Worm (Caenorhabditis elegans) whole organism, L2 larva: ENCODE data around the gene npr-1.

Experiments used
- C34F6.9 ChIP-seq: fragments of 150-350 bp; optimal IDR thresholded peaks from 2 replicates; lab custom pipeline; 2014; ENCODE audit warnings: missing biosample characterization, missing genetic modification characterization
- R02D3.7 ChIP-seq: fragments of 150-350 bp; optimal IDR thresholded peaks from 2 replicates; lab custom pipeline; 2014; ENCODE audit warnings: missing biosample characterization, missing genetic modification characterization
- ZK546.5 ChIP-seq: sonication (generic microtip); optimal IDR thresholded peaks from 2 replicates; lab custom pipeline; 2017; ENCODE audit warnings: missing biosample characterization, missing genetic modification characterization
- alr-1 ChIP-seq: fragments of 150-350 bp; optimal IDR thresholded peaks from 2 replicates; lab custom pipeline; 2014; ENCODE audit warnings: missing biosample characterization, missing genetic modification characterization
- blmp-1 ChIP-seq: sonication (generic microtip); optimal IDR thresholded peaks from 2 replicates; lab custom pipeline; 2017; ENCODE audit warnings: missing genetic modification characterization, mild to moderate bottlenecking, missing compliant biosample characterization, antibody characterized with exemption, moderate library complexity; ENCODE audit not compliant: insufficient read depth
- ceh-82 ChIP-seq: fragments of 150-350 bp; optimal IDR thresholded peaks from 2 replicates; lab custom pipeline; 2014; ENCODE audit warnings: missing biosample characterization, missing genetic modification characterization
- crh-2 ChIP-seq: sonication (generic microtip); optimal IDR thresholded peaks from 2 replicates; lab custom pipeline; 2017; ENCODE audit warnings: missing biosample characterization, missing genetic modification characterization
- egl-27 ChIP-seq: sonication (generic microtip); optimal IDR thresholded peaks from 3 replicates; lab custom pipeline; 2017; ENCODE audit warnings: missing biosample characterization, missing genetic modification reagents, missing genetic modification characterization
- elt-1 ChIP-seq: fragments of 150-350 bp; optimal IDR thresholded peaks from 2 replicates; lab custom pipeline; 2014; ENCODE audit warnings: missing biosample characterization, missing genetic modification characterization
- elt-3 ChIP-seq: sonication (generic microtip); optimal IDR thresholded peaks from 2 replicates; lab custom pipeline; 2017; ENCODE audit warnings: missing biosample characterization, missing genetic modification characterization
- fos-1 ChIP-seq: fragments of 150-350 bp; optimal IDR thresholded peaks from 2 replicates; lab custom pipeline; 2014; ENCODE audit warnings: missing biosample characterization, missing genetic modification characterization
- gmeb-1 ChIP-seq: fragments of 150-350 bp; optimal IDR thresholded peaks from 2 replicates; lab custom pipeline; 2014; ENCODE audit warnings: missing biosample characterization, missing genetic modification characterization
- lin-11 ChIP-seq: fragments of 150-350 bp; sonication (generic microtip); optimal IDR thresholded peaks from 2 replicates; lab custom pipeline; 2014; ENCODE audit warnings: missing biosample characterization, missing genetic modification characterization, inconsistent platforms, mixed read lengths
- lin-13 ChIP-seq: fragments of 150-350 bp; optimal IDR thresholded peaks from 2 replicates; lab custom pipeline; 2014; ENCODE audit warnings: missing biosample characterization, missing genetic modification reagents, missing genetic modification characterization
- lsy-2 ChIP-seq, 2 experiments: fragments of 150-350 bp in 1 of 2; sonication (generic microtip) in 1 of 2; optimal IDR thresholded peaks; 2 replicates each; lab custom pipeline; 2014 to 2017; ENCODE audit warnings: missing biosample characterization in 2 of 2, missing genetic modification characterization in 2 of 2
- mab-5 ChIP-seq: fragments of 150-350 bp; optimal IDR thresholded peaks from 2 replicates; lab custom pipeline; 2014; ENCODE audit warnings: missing biosample characterization, missing genetic modification characterization
- mdl-1 ChIP-seq, 2 experiments: fragments of 150-350 bp in 1 of 2; sonication (generic microtip) in 1 of 2; optimal IDR thresholded peaks; 2 replicates each; lab custom pipeline; 2017; ENCODE audit warnings: missing biosample characterization in 2 of 2, missing genetic modification characterization in 2 of 2
- nhr-10 ChIP-seq: sonication (generic microtip); optimal IDR thresholded peaks from 2 replicates; lab custom pipeline; 2017; ENCODE audit warnings: missing biosample characterization, missing genetic modification characterization
- nhr-11 ChIP-seq: fragments of 150-350 bp; optimal IDR thresholded peaks from 2 replicates; lab custom pipeline; 2014; ENCODE audit warnings: missing biosample characterization, missing genetic modification characterization
- nhr-23 ChIP-seq: fragments of 150-350 bp; optimal IDR thresholded peaks from 2 replicates; lab custom pipeline; 2014; ENCODE audit warnings: missing biosample characterization, missing genetic modification reagents, missing genetic modification characterization
- nhr-77 ChIP-seq: fragments of 150-350 bp; optimal IDR thresholded peaks from 2 replicates; lab custom pipeline; 2014; ENCODE audit warnings: missing biosample characterization, missing genetic modification characterization
- peb-1 ChIP-seq: fragments of 150-350 bp; optimal IDR thresholded peaks from 2 replicates; lab custom pipeline; 2014; ENCODE audit warnings: missing biosample characterization, missing genetic modification characterization
- sem-4 ChIP-seq: fragments of 150-350 bp; optimal IDR thresholded peaks from 2 replicates; lab custom pipeline; 2014; ENCODE audit warnings: missing biosample characterization, missing genetic modification reagents, missing genetic modification characterization
- sma-3 ChIP-seq: sonication (generic microtip); optimal IDR thresholded peaks from 2 replicates; lab custom pipeline; 2016; ENCODE audit warnings: missing genetic modification reagents, missing genetic modification characterization, missing compliant biosample characterization
- sma-9 ChIP-seq, 2 experiments: fragments of 150-350 bp in 1 of 2; sonication (generic microtip) in 1 of 2; optimal IDR thresholded peaks; 2 replicates each; lab custom pipeline; 2014 to 2016; ENCODE audit warnings: missing genetic modification characterization in 2 of 2, mild to moderate bottlenecking in 1 of 2, missing biosample characterization in 1 of 2, missing compliant biosample characterization in 1 of 2, missing genetic modification reagents in 1 of 2, moderate library complexity in 1 of 2
- snpc-4 ChIP-seq: fragments of 150-350 bp; optimal IDR thresholded peaks from 2 replicates; lab custom pipeline; 2014; ENCODE audit warnings: missing biosample characterization, missing genetic modification characterization
- unc-55 ChIP-seq: fragments of 150-350 bp; sonication (generic microtip); optimal IDR thresholded peaks from 3 replicates; lab custom pipeline; 2014; ENCODE audit warnings: missing biosample characterization, missing genetic modification reagents, missing genetic modification characterization
- unc-62 ChIP-seq: fragments of 150-350 bp; optimal IDR thresholded peaks from 2 replicates; lab custom pipeline; 2014; ENCODE audit warnings: missing biosample characterization, missing genetic modification reagents, missing genetic modification characterization
- ztf-11 ChIP-seq: sonication (generic microtip); optimal IDR thresholded peaks from 2 replicates; lab custom pipeline; 2017; ENCODE audit warnings: missing biosample characterization, missing genetic modification characterization
- ztf-4 ChIP-seq: fragments of 150-350 bp; optimal IDR thresholded peaks from 2 replicates; lab custom pipeline; 2014; ENCODE audit warnings: missing biosample characterization, missing genetic modification characterization

The npr-1 gene

DNA sequence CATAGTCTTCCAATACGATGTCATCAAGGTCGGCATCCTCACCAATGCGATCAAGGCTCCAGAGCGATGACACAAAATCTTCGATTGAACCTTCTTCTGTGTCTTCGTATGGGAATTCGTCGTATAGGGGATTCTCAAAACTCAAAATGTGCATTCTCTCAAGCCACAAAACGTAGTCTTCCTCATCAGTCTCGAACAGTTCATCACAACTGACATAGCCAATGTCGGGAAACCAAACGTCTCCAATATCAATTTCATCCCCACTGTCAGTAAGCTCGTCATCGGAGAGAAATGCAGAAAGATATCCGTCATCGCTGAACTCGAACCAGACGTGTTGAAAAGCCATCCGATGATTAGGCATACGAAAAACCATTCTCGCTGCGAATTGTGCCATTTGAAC, 15.1 kb downstream of the npr-1 start, which contains the start of gene C39E6.2:
Gene C39E6.2, minus strand, starts transcription at position 394 of the 400 bp plus-strand sequence.
- no peak for TF ChIP-seq nhr-23 (tag; lab: Kevin White, UChicago)
- no peak for TF ChIP-seq snpc-4 (tag; lab: Kevin White, UChicago)
- TF ChIP-seq alr-1 (tag; lab: Kevin White, UChicago), result no peak
- no peak for TF ChIP-seq nhr-11
- TF ChIP-seq peb-1 (tag; lab: Kevin White, UChicago), result no peak
- TF ChIP-seq ZK546.5 (tag; lab: Kevin White, UChicago), result no peak
- TF ChIP-seq ceh-82 (tag; lab: Kevin White, UChicago), result no peak
- TF ChIP-seq sma-3 (GFP tag; lab: Kevin White, UChicago), result no peak
- no peak for TF ChIP-seq sem-4
- TF ChIP-seq ztf-4 (tag; lab: Kevin White, UChicago), result no peak
- TF ChIP-seq unc-62 (GFP tag; lab: Kevin White, UChicago), result no peak
- TF ChIP-seq lin-11, result no peak
- no peak for TF ChIP-seq gmeb-1

DNA sequence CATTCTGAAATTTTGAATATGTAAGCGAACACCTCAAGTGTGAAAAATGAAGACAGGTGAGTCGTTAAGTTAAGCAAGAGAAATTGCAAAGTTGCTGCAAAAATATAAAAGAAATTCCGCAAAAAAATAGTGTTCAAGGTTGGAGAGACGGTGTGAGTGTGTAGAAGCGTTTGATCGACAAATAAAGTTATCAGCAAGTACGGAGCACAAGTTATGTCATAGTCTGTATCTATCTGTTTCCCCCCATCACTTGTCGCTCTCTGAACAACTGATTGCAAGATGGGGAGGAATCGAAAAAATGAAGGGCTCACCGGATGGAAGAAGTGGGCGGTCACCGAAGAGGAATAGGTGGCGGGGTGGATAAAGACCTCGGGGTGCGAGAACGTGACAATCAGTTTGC, 20.7 kb downstream of the npr-1 start, which contains the start of gene lon-2:
Gene lon-2, minus strand, starts transcription at position 4 of the 400 bp plus-strand sequence.
- TF ChIP-seq mdl-1 (tag; optimal IDR thresholded peaks at IDR 0.05; lab: Kevin White, UChicago), result no peak
- TF ChIP-seq sma-9 (GFP tag; optimal IDR thresholded peaks at IDR 0.05; lab: Kevin White, UChicago), result no peak
- TF ChIP-seq sma-9 (tag; optimal IDR thresholded peaks at IDR 0.05; lab: Kevin White, UChicago), result no peak
- peak; percentile 83 for TF ChIP-seq fos-1

DNA sequence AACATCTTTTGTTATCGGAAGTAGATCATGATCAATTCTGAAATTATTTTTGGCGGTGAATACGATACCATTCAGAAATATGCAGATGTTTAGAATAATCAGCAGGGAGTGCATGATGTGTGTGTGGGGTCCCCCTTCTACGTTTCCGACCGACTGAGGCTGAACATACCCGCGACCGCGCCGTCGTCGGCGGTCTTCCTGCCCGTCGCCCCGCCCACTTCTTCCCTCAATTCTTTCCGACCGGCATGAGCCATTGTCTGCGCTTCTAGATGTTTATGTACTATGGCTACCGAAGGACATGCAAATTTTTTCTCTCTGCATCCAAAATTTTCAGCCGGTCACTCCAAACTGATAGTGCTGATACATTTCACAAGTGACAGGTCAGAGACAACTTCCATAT, 25.7 kb downstream of the npr-1 start:
- TF ChIP-seq crh-2, result no peak
- TF ChIP-seq ztf-11 (tag; lab: Kevin White, UChicago), result no peak
- TF ChIP-seq nhr-10 (tag; lab: Kevin White, UChicago), result no peak

DNA sequence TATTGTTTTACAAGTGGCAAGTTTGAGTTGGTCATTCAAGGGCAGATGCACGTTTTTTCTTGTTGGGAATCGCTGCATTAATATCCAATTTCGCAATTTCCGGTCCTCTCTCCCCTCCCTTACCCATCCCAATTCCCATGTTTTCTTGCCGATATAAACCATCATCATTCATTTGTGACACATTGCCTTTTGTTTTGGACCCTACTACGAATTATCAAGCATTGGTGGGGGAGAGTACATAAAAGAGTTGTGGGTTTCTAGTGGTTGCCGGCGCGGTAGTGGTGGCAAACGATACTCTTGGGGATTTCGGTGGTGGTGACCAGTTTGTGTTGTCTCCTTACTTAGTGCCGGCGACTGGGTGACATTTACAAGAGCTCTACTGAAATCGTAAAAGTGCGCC, 27.5 kb downstream of the npr-1 start:
- TF ChIP-seq C34F6.9 (peak; percentile 1), mab-5 (tag; lab: Kevin White, UChicago) (peak; percentile 63), nhr-23 (tag; lab: Kevin White, UChicago) (no peak), unc-55 (peak; percentile 1)

DNA sequence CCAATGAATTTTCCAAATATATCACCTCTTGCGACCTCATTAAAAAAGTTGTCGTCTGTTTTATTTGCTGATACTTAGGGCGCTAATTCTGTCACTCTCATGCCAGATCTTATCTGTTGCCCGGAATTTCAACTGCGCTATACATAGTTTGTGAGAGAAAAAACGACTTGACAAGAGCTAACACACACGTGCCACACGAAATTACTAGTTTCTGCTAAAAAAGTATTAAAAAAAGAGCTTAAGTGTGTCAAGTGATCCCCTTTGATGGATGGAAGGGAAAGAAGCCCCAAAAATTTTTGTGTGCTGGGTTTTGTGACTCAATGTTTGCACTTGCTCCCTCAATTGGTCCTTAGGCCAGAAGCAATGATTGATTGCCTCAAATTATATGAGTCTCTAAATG, 29.2 kb downstream of the npr-1 start:
- TF ChIP-seq lin-13 (GFP tag; lab: Kevin White, UChicago), result no peak
- TF ChIP-seq ztf-11 (tag; lab: Kevin White, UChicago), result no peak
- no peak for TF ChIP-seq elt-3 (tag; lab: Kevin White, UChicago)
- no peak for TF ChIP-seq nhr-77 (tag; lab: Kevin White, UChicago)
- TF ChIP-seq mab-5 (tag; lab: Kevin White, UChicago), result peak; percentile 47
- TF ChIP-seq elt-1 (tag; lab: Kevin White, UChicago), result no peak
- TF ChIP-seq gmeb-1, result no peak
- no peak for TF ChIP-seq crh-2
- no peak for TF ChIP-seq sem-4
- no peak for TF ChIP-seq lsy-2 (tag; optimal IDR thresholded peaks at IDR 0.05; lab: Kevin White, UChicago)
- peak in 1 of 2 experiments; percentile 54 for TF ChIP-seq mdl-1 (tag; optimal IDR thresholded peaks at IDR 0.05; lab: Kevin White, UChicago)

DNA sequence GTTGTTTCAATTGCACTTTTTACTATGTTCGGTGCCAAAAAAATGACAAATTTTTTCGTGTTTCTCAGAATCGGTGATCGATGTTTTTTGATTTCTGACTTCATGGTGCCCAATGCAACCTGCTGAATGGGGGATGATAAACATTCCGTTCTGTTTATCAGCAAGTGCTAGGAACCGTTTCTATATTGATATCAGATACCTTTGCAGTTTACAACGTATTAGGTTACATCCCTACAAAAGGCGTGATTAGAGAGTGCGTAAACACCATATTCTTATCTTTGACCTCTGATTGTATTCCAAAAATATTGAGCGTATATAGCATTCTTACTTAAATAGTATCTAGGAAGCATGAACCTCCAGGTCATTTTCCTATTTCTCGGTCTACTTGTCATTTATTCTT, 37.0 kb downstream of the npr-1 start, which contains the start of gene aman-1:
Gene aman-1, plus strand, starts transcription at position 344 of the 400 bp plus-strand sequence.
- TF ChIP-seq nhr-11, result no peak
- no peak for TF ChIP-seq blmp-1 (tag; lab: Kevin White, UChicago)
- TF ChIP-seq sem-4, result no peak
- TF ChIP-seq ceh-82 (tag; lab: Kevin White, UChicago), result no peak

DNA sequence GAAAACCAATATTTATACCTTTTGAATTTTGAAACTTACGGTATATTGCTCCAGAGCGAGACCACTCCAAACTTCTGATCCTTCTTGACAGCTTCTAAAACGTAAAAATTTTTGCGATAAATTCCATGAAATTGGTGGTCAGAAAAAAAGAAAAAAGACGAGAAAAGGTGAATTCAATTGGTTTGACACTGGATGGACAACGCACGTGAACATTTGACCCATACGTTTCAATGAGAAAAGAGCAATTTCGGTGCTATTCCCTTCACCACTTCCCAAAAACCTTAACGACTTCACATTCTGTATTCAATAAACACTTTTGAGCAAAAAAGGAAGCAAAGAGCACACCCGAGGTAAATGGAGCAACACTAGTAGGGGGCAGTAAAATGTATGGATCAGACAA, 42.4 kb downstream of the npr-1 start, which contains the start of gene acc-3:
Gene acc-3, minus strand, starts transcription at position 101 of the 400 bp plus-strand sequence.
- TF ChIP-seq egl-27 (tag; lab: Kevin White, UChicago), result no peak
- TF ChIP-seq R02D3.7 (tag; lab: Kevin White, UChicago), result no peak
- TF ChIP-seq unc-62 (GFP tag; lab: Kevin White, UChicago), result no peak
- no peak for TF ChIP-seq ztf-4 (tag; lab: Kevin White, UChicago)
